Worm (Caenorhabditis elegans) whole organism, L3 larva: ENCODE results near the gene ivd-1.

Experiments
- aly-2 ChIP-seq: fragments of 150-350 bp; optimal IDR thresholded peaks from 2 replicates; lab custom pipeline; 2014; ENCODE audit warnings: missing biosample characterization, missing genetic modification characterization
- ceh-16 ChIP-seq: sonication (generic microtip); optimal IDR thresholded peaks from 2 replicates; lab custom pipeline; 2017; ENCODE audit warnings: missing biosample characterization, missing genetic modification characterization
- daf-12 ChIP-seq: fragments of 150-350 bp; optimal IDR thresholded peaks from 2 replicates; lab custom pipeline; 2014; ENCODE audit warnings: missing biosample characterization, missing genetic modification reagents, missing genetic modification characterization
- elt-2 ChIP-seq: sonication (generic microtip); optimal IDR thresholded peaks from 2 replicates; lab custom pipeline; 2016; ENCODE audit warnings: missing genetic modification reagents, mild to moderate bottlenecking, missing genetic modification characterization, missing compliant biosample characterization
- nhr-76 ChIP-seq: fragments of 150-350 bp; sonication (generic microtip); optimal IDR thresholded peaks from 5 replicates; lab custom pipeline; 2014; ENCODE audit warnings: missing biosample characterization, missing genetic modification characterization
- snpc-4 ChIP-seq: fragments of 150-350 bp; optimal IDR thresholded peaks from 2 replicates; lab custom pipeline; 2014; ENCODE audit warnings: missing biosample characterization, missing genetic modification characterization
- unc-39 ChIP-seq: sonication (generic microtip); optimal IDR thresholded peaks from 4 replicates; lab custom pipeline; 2017; ENCODE audit warnings: missing biosample characterization, missing genetic modification characterization

DNA sequence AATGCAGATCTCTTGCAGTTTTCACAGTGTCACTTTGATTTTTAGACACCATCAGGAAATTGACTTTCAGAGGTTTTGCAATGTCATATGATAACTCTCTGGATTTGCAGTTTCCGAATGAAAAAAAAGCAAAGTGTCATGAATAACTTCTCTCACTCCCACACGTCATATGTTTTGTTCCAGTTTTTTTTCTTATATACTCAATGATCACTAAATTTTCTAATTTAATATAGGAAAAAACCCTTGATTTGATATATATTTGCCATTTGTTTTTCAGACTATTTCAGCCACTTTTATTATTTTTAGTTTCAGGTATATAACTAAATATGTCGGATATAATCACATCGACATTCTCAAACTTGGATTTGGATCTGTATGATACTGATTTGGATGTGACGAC is 51.2 kb downstream of the ivd-1 start, which contains the start of gene C09B9.1:
- TF ChIP-seq nhr-76 (tag; lab: Kevin White, UChicago) = no peak
- no peak for TF ChIP-seq ceh-16 (tag; lab: Kevin White, UChicago)
- no peak for TF ChIP-seq elt-2 (tag; lab: Kevin White, UChicago)
- no peak for TF ChIP-seq aly-2 (tag; lab: Kevin White, UChicago)
- no peak for TF ChIP-seq snpc-4 (tag; lab: Kevin White, UChicago)
- no peak for TF ChIP-seq daf-12 (tag; lab: Kevin White, UChicago)
- TF ChIP-seq unc-39 (tag; lab: Kevin White, UChicago) = no peak
